Worm (Caenorhabditis elegans) whole organism, mixed stage, embryonic: Measurements from ENCODE around the gene F10C1.8.
A peak's percentile ranks its signal among the peaks of the same experiment; 100 is the strongest.

Experiments used
- M03D4.4 ChIP-seq: sonication (generic microtip); optimal IDR thresholded peaks from 2 replicates; lab custom pipeline; 2017; ENCODE audit warnings: mild to moderate bottlenecking, missing genetic modification characterization, missing compliant biosample characterization
- bed-3 ChIP-seq: fragments of 200-800 bp; sonication (Bioruptor generic); optimal IDR thresholded peaks from 3 replicates; lab custom pipeline; 2018; ENCODE audit warnings: mild to moderate bottlenecking, missing genetic modification characterization, moderate library complexity, missing compliant biosample characterization
- blmp-1 ChIP-seq: fragments of 150-350 bp; optimal IDR thresholded peaks from 2 replicates; lab custom pipeline; 2014; ENCODE audit warnings: missing biosample characterization, missing genetic modification characterization
- ceh-39 ChIP-seq: fragments of 150-350 bp; optimal IDR thresholded peaks from 2 replicates; lab custom pipeline; 2014; ENCODE audit warnings: missing biosample characterization, missing genetic modification characterization
- ceh-43 ChIP-seq: fragments of 200-800 bp; sonication (Bioruptor generic); optimal IDR thresholded peaks from 2 replicates; lab custom pipeline; 2018; ENCODE audit warnings: mild to moderate bottlenecking, missing genetic modification characterization, moderate library complexity, missing compliant biosample characterization
- ces-1 ChIP-seq: fragments of 150-350 bp; optimal IDR thresholded peaks from 2 replicates; lab custom pipeline; 2014; ENCODE audit warnings: missing biosample characterization, missing genetic modification reagents, missing genetic modification characterization
- cnd-1 ChIP-seq: fragments of 200-800 bp; sonication (Bioruptor generic); optimal IDR thresholded peaks from 2 replicates; lab custom pipeline; 2018; ENCODE audit warnings: mild to moderate bottlenecking, missing genetic modification characterization, missing compliant biosample characterization
- drap-1 ChIP-seq: fragments of 200-800 bp; sonication (Bioruptor generic); optimal IDR thresholded peaks from 3 replicates; lab custom pipeline; 2018; ENCODE audit warnings: mild to moderate bottlenecking, missing genetic modification characterization, missing compliant biosample characterization
- elt-1 ChIP-seq: sonication (generic microtip); optimal IDR thresholded peaks from 2 replicates; lab custom pipeline; 2017; ENCODE audit warnings: missing genetic modification characterization, mild to moderate bottlenecking, missing compliant biosample characterization, antibody characterized with exemption, moderate library complexity, borderline replicate concordance; ENCODE audit not compliant: insufficient read depth
- flh-1 ChIP-seq: fragments of 200-800 bp; sonication (Bioruptor generic); optimal IDR thresholded peaks from 2 replicates; lab custom pipeline; 2018; ENCODE audit warnings: mild to moderate bottlenecking, missing genetic modification characterization, moderate library complexity, missing compliant biosample characterization
- ham-2 ChIP-seq: fragments of 200-800 bp; sonication (Bioruptor generic); optimal IDR thresholded peaks from 2 replicates; lab custom pipeline; 2018; ENCODE audit warnings: mild to moderate bottlenecking, missing genetic modification characterization, missing compliant biosample characterization
- lin-13 ChIP-seq: fragments of 150-350 bp; optimal IDR thresholded peaks from 2 replicates; lab custom pipeline; 2014; ENCODE audit warnings: missing biosample characterization, missing genetic modification characterization
- mab-5 ChIP-seq: fragments of 150-350 bp; optimal IDR thresholded peaks from 2 replicates; lab custom pipeline; 2014; ENCODE audit warnings: missing biosample characterization, missing genetic modification characterization
- mep-1 ChIP-seq: fragments of 150-350 bp; optimal IDR thresholded peaks from 2 replicates; lab custom pipeline; 2017; ENCODE audit warnings: missing biosample characterization, missing genetic modification reagents, missing genetic modification characterization, inconsistent platforms
- nhr-12 ChIP-seq: fragments of 150-350 bp; optimal IDR thresholded peaks from 2 replicates; lab custom pipeline; 2014; ENCODE audit warnings: missing biosample characterization, missing genetic modification characterization
- nhr-2 ChIP-seq: fragments of 150-350 bp; optimal IDR thresholded peaks from 2 replicates; lab custom pipeline; 2014; ENCODE audit warnings: missing biosample characterization, missing genetic modification characterization
- nhr-237 ChIP-seq: fragments of 150-350 bp; optimal IDR thresholded peaks from 2 replicates; lab custom pipeline; 2014; ENCODE audit warnings: missing biosample characterization, missing genetic modification characterization
- nhr-28 ChIP-seq: fragments of 150-350 bp; optimal IDR thresholded peaks from 2 replicates; lab custom pipeline; 2014; ENCODE audit warnings: missing biosample characterization, missing genetic modification characterization
- nhr-76 ChIP-seq: sonication (generic microtip); optimal IDR thresholded peaks from 2 replicates; lab custom pipeline; 2017; ENCODE audit warnings: missing biosample characterization, missing genetic modification characterization
- pha-4 ChIP-seq: fragments of 150-350 bp; optimal IDR thresholded peaks from 2 replicates; lab custom pipeline; 2018; ENCODE audit warnings: missing biosample characterization, missing genetic modification reagents, missing genetic modification characterization
- sem-2 ChIP-seq: fragments of 200-800 bp; sonication (Bioruptor generic); optimal IDR thresholded peaks from 2 replicates; lab custom pipeline; 2018; ENCODE audit warnings: mild to moderate bottlenecking, missing genetic modification characterization, missing compliant biosample characterization
- snpc-4 ChIP-seq: fragments of 150-350 bp; optimal IDR thresholded peaks from 2 replicates; lab custom pipeline; 2014; ENCODE audit warnings: missing biosample characterization, missing genetic modification characterization
- tbx-8 ChIP-seq: fragments of 200-800 bp; sonication (Bioruptor generic); optimal IDR thresholded peaks from 2 replicates; lab custom pipeline; 2018; ENCODE audit warnings: mild to moderate bottlenecking, missing genetic modification characterization, moderate library complexity, missing compliant biosample characterization
- unc-120 ChIP-seq: sonication (generic microtip); optimal IDR thresholded peaks from 2 replicates; lab custom pipeline; 2017; ENCODE audit warnings: missing genetic modification characterization, missing compliant biosample characterization; ENCODE audit not compliant: poor library complexity, severe bottlenecking
- unc-62 ChIP-seq: fragments of 150-350 bp; optimal IDR thresholded peaks from 2 replicates; lab custom pipeline; 2014; ENCODE audit warnings: missing biosample characterization, missing genetic modification reagents, missing genetic modification characterization
- zip-8 ChIP-seq: fragments of 150-350 bp; optimal IDR thresholded peaks from 2 replicates; lab custom pipeline; 2014; ENCODE audit warnings: missing biosample characterization, missing genetic modification characterization
- ztf-11 ChIP-seq: fragments of 150-350 bp; optimal IDR thresholded peaks from 2 replicates; lab custom pipeline; 2014; ENCODE audit warnings: missing biosample characterization, missing genetic modification characterization

The F10C1.8 gene

ce11 chrII:5727707-5728106 is 26.6 kb upstream of the F10C1.8 start, which contains the start of gene rab-3:
rab-3 (minus strand) TSS chrII:5727853.
- TF ChIP-seq ces-1 (GFP tag; lab: Kevin White, UChicago) (peak; percentile 72), drap-1 (GFP tag; lab: Kevin White, UChicago) (no peak), blmp-1 (tag; lab: Kevin White, UChicago) (no peak)

DNA sequence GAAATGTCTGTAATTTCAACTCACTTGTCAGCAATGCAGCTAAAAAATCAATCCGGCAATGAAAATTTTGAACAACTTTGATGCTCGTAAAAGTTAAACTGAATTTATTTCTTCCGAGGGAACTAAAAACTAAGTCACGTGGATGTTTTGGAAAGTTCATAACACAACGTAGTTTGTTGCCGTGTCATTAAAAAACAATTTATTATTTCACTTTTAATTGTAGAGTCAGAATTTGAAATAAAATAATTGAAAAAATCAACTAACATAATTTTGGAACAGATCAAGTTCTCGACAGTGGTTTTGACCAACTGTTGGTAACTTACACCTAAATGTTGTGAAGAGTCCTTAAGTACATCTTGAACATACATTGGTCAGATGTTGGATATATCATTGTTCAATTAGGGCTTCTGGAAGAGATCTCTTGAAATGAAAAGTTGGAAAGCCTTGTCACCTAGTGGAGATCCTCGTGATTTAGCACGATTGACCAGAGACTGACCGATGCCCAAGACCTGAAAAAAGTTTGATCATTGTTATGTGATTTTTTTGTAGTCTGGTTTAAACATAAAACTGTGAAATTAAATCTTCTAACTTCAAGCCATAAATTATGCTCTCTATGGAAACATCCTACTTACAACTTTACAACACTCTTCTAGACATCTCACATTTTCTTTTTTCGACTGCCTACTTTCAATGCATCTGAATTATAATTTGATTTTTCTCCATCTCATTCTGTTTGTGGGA is 23.8 kb upstream of the F10C1.8 start, which contains the start of the genes C18A3.7 and C18A3.11:
TSS of gene C18A3.7 (minus strand) at position 101 of the 741 bp plus-strand sequence.
TSS of gene C18A3.11 (plus strand) at position 691 of the 741 bp plus-strand sequence.
- no peak for TF ChIP-seq M03D4.4 (tag; lab: Kevin White, UChicago)
- TF ChIP-seq ham-2 (GFP tag; lab: Kevin White, UChicago): no peak
- TF ChIP-seq mep-1 (tag; lab: Kevin White, UChicago): no peak
- no peak for TF ChIP-seq ceh-39 (tag; lab: Kevin White, UChicago)
- no peak for TF ChIP-seq nhr-237
- no peak for TF ChIP-seq unc-62 (GFP tag; lab: Kevin White, UChicago)
- no peak for TF ChIP-seq mab-5 (tag; lab: Kevin White, UChicago)
- TF ChIP-seq tbx-8 (GFP tag; lab: Kevin White, UChicago): no peak
- no peak for TF ChIP-seq nhr-28 (tag; lab: Kevin White, UChicago)
- TF ChIP-seq flh-1 (GFP tag; lab: Kevin White, UChicago): no peak
- TF ChIP-seq ceh-43 (GFP tag; lab: Kevin White, UChicago): no peak

ce11 chrII:5734883-5735282 is 19.4 kb upstream of the F10C1.8 start:
- no peak for TF ChIP-seq mep-1 (tag; lab: Kevin White, UChicago)
- TF ChIP-seq unc-62 (GFP tag; lab: Kevin White, UChicago): peak; percentile 69
- peak; percentile 92 for TF ChIP-seq zip-8 (tag; lab: Kevin White, UChicago)
- peak; percentile 52 for TF ChIP-seq nhr-2 (tag; lab: Kevin White, UChicago)

- no peak for TF ChIP-seq M03D4.4 (tag; lab: Kevin White, UChicago)
- no peak for TF ChIP-seq ces-1 (GFP tag; lab: Kevin White, UChicago)
- peak; percentile 61 for TF ChIP-seq elt-1 (tag; lab: Kevin White, UChicago)
- no peak for TF ChIP-seq sem-2
- TF ChIP-seq lin-13: no peak
- TF ChIP-seq ham-2 (GFP tag; lab: Kevin White, UChicago): no peak
- no peak for TF ChIP-seq bed-3
- no peak for TF ChIP-seq nhr-12 (tag; lab: Kevin White, UChicago)
- no peak for TF ChIP-seq ceh-43 (GFP tag; lab: Kevin White, UChicago)
- TF ChIP-seq flh-1 (GFP tag; lab: Kevin White, UChicago): no peak
- TF ChIP-seq nhr-2 (tag; lab: Kevin White, UChicago): peak; percentile 78
- no peak for TF ChIP-seq ztf-11
- TF ChIP-seq pha-4 (tag; lab: Kevin White, UChicago): no peak
- TF ChIP-seq nhr-237: no peak
- no peak for TF ChIP-seq nhr-76 (tag; lab: Kevin White, UChicago)
- TF ChIP-seq snpc-4 (tag; lab: Kevin White, UChicago): no peak
- TF ChIP-seq unc-120 (tag; lab: Kevin White, UChicago): no peak
- TF ChIP-seq, all 35 proteins: peak for 2
Measured at ce11 chrII:5735744-5736143, 18.5 kb upstream of the F10C1.8 start.

DNA sequence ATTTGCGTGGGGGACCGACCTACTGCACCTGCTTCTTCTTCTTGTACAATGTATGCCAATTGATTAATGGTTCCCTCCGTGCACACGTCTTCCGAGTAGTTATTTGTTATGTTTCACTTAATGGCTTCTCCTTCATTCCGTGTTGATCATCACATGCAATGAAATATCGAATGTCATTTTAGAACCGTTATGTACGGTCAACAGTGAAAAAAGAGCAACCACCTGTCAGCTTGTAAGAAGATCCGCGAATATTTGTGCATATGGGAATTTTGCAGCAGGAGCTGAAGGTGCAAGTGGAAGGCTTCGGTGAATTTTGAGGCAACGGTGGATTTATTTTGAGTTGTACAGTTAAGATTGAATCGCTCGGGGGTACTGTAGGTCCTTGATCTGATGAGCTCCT is 17.7 kb upstream of the F10C1.8 start:
- TF ChIP-seq pha-4 (tag; lab: Kevin White, UChicago): no peak
- TF ChIP-seq blmp-1 (tag; lab: Kevin White, UChicago): no peak
- no peak for TF ChIP-seq drap-1 (GFP tag; lab: Kevin White, UChicago)
- no peak for TF ChIP-seq cnd-1 (tag; lab: Kevin White, UChicago)

- no peak for TF ChIP-seq ceh-39 (tag; lab: Kevin White, UChicago)
Measured at ce11 chrII:5738795-5739194, 15.5 kb upstream of the F10C1.8 start, which contains the start of gene hlh-14. hlh-14 (minus strand) TSS chrII:5738895.
